Worm (Caenorhabditis elegans): ENCODE results near the gene T28F3.5.

T28F3.5 gene

DNA sequence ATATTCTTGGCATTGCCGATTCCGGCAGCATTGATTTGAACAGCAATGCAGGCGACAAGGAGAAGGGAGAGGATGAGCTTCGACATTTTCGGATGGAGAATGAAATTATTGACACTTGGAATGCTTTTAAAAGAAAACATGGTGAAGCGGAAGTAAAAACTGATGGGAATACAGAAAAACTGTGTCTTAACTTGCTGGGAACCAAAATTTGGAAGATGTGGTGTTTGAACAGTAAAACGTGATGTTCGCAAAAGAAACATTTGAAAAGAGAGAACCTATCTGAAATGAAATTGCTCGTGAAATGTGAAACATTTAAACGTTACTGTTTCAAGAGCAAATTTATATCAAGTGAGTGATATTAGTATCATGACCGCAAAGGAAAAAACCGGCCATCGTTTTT lies 29.9 kb upstream of the T28F3.5 start, which contains the start of gene F26D10.13:
Gene F26D10.13 (minus strand): TSS at position 101 of the 400 bp plus-strand sequence.
- no peak for TF ChIP-seq F37B4.10 (GFP tag; IDR thresholded peaks at IDR 0.05)
- TF ChIP-seq C17E4.6 (GFP tag; IDR thresholded peaks at IDR 0.05) = no peak
- TF ChIP-seq snpc-1.3 (tag; optimal IDR thresholded peaks at IDR 0.05; ENCODE audit: insufficient read depth) = no peak
- no peak for TF ChIP-seq lin-40 (tag; optimal IDR thresholded peaks at IDR 0.05)
- TF ChIP-seq hmg-20 (GFP tag; IDR thresholded peaks at IDR 0.05) = no peak
- TF ChIP-seq snpc-4 (GFP tag; optimal IDR thresholded peaks at IDR 0.05) = no peak
- no peak for TF ChIP-seq snpc-4 (tag; optimal IDR thresholded peaks at IDR 0.05)

DNA sequence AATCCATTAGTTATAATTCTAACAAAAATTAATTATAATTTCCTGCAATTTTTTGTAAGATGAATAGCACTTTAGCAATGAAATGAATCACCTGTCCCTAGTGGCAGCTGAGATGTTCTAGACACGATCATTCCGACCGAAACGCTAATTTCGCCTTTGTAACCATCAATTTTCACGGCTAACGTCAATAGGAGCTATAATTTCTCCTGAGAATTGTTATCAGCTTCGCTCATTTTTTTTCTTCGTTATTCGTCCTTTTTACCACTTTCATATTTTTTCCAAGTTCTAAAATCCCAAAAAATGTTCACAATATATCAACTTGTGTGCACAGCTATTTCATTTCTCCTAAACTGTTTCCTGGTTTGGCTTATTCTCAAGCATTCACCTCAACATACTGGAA lies 29.3 kb upstream of the T28F3.5 start, which contains the start of gene str-187:
Gene str-187 (plus strand): TSS at position 301 of the 400 bp plus-strand sequence.
- TF ChIP-seq nfya-2 (GFP tag; IDR thresholded peaks at IDR 0.05) (no peak), F55B11.4 (tag; optimal IDR thresholded peaks at IDR 0.05; ENCODE audit: borderline replicate concordance, insufficient read depth) (no peak)

DNA sequence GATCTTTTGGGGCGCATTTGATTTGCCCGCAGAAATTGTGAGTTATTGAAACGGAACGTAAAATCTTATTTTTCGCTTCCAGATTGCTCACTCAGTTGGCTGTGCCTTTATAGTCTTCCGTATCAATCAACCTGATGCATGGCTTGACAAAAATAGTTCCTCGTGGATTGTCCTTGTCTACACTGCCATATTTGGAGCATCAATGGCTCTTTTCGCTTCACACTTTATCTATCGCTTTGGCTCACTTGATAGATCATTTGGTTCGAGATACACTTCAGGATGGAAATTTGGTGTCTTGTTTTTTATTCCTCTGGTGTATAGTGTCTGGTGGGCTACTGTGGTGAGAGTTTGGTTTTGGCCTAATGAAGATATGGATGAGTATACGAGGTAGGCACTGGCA lies 28.9 kb upstream of the T28F3.5 start:
- TF ChIP-seq F57C9.4 (tag; optimal IDR thresholded peaks at IDR 0.05) (no peak), nhr-90 (tag; optimal IDR thresholded peaks at IDR 0.05) (no peak), ceh-58 (GFP tag; IDR thresholded peaks at IDR 0.05) (no peak), egl-18 (GFP tag; IDR thresholded peaks at IDR 0.05) (no peak), ceh-40 (GFP tag; IDR thresholded peaks at IDR 0.05) (no peak)

DNA sequence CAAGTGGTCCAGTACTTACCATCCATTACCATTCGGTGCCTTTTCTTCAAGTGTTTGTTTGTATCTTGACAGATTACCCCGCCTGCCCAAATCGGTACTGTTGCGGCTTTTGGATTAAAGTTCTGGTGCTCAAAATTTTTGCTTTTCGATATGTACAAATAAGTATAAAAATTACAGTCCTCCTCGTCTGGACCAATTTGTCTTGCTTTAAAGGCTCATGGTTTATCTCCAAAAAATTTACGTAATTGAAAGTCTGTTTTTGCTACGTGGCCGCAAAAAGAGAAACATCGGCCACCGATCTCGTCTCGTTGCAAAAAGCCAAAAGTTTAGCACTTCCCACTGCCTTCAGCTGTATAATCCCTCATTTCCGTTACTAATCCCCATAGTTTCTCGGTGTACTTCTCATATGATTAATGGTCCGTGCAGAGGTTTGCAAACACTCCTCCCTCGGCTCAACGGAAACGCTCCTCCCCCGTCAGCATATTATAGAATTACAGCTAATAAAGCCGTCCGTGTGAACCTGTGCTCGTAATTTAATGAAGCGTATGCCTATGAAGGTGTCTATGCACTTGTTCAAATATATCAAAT lies 27.2 kb upstream of the T28F3.5 start:
- TF ChIP-seq tbx-9 (tag; optimal IDR thresholded peaks at IDR 0.05; ENCODE audit: borderline replicate concordance) (no peak), bed-1 (GFP tag; IDR thresholded peaks at IDR 0.05) (no peak), attf-6 (GFP tag; IDR thresholded peaks at IDR 0.05) (no peak), snpc-3.4 (tag; optimal IDR thresholded peaks at IDR 0.05) (no peak), Y79H2A.3 (GFP tag; conservative IDR thresholded peaks at IDR 0.05) (no peak), ztf-22 (GFP tag; optimal IDR thresholded peaks at IDR 0.05) (no peak), nhr-179 (tag; optimal IDR thresholded peaks at IDR 0.05) (no peak), zfh-2 (GFP tag; conservative IDR thresholded peaks at IDR 0.05) (no peak), ceh-27 (GFP tag; optimal IDR thresholded peaks at IDR 0.05) (no peak), gei-17 (GFP tag; optimal IDR thresholded peaks at IDR 0.05) (no peak), lin-40 (tag; optimal IDR thresholded peaks at IDR 0.05) (no peak), aptf-3 (GFP tag; IDR thresholded peaks at IDR 0.05) (no peak), lsy-27 (tag; optimal IDR thresholded peaks at IDR 0.05; ENCODE audit: borderline replicate concordance, insufficient read depth) (no peak), cebp-2 (GFP tag; IDR thresholded peaks at IDR 0.05) (no peak), C17E4.6 (GFP tag; IDR thresholded peaks at IDR 0.05) (no peak)

DNA sequence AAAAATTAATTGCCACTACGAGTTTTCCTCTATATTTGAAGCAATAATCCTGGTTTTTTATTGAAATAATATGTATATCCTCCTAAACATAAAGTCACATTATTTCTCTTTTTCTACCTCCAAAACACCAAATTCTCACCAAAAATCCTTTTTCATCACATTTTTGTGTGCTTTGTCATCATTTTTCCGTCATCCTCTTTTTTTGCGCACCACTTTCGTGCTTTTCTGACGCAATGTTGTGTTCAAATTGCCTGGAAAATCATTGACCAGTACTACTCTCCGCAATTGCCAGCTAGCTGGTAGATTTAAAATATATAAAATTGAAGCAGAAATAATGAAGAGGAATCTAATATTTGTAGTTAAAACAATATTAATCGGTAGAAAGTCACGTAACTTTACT lies 26.5 kb upstream of the T28F3.5 start:
- TF ChIP-seq ceh-40 (GFP tag; IDR thresholded peaks at IDR 0.05) (no peak), bed-1 (GFP tag; IDR thresholded peaks at IDR 0.05) (no peak), cebp-2 (GFP tag; IDR thresholded peaks at IDR 0.05) (no peak)

DNA sequence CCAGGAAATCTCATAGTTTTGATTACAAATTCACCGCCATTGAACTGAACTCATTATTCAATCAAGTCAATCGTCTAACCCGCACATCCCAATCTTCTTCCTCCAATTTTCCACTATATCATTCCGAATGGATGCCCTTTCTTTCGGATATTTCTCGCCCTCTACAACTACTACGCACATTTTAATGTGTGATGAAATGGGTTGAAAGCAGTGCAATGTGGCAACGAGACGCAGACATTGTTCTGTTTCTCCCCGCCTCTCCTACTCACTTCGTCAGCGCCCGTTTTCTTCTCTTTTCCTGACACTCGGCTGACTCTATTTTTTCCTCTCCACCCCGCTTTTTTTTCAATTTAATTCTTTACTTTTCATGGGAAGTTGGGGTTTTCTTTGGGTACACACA lies 26.0 kb upstream of the T28F3.5 start:
- TF ChIP-seq hmg-1.2 (GFP tag; IDR thresholded peaks at IDR 0.05) (peak; percentile 68; the same call in 1 of the 2 replicates), ZK185.1 (tag; optimal IDR thresholded peaks at IDR 0.05; ENCODE audit: poor library complexity, severe bottlenecking) (peak; percentile 2), cebp-1 (GFP tag; IDR thresholded peaks at IDR 0.05) (peak; percentile 46; the same call in 1 of the 2 replicates), cebp-1 (tag; optimal IDR thresholded peaks at IDR 0.05) (peak; percentile 86), nhr-80 (tag; optimal IDR thresholded peaks at IDR 0.05) (peak; percentile 30), Y67H2A.10 (GFP tag; conservative IDR thresholded peaks at IDR 0.05) (no peak), mcd-1 (GFP tag; IDR thresholded peaks at IDR 0.05) (peak; percentile 33; the same call in 1 of the 2 replicates), Y53G8AR.9 (GFP tag; conservative IDR thresholded peaks at IDR 0.05) (no peak), ama-1 (optimal IDR thresholded peaks at IDR 0.05) (peak; percentile 33), ama-1 (GFP tag; optimal IDR thresholded peaks at IDR 0.05) (no peak), nfyb-1 (GFP tag; IDR thresholded peaks at IDR 0.05) (peak; percentile 51; the same call in 1 of the 2 replicates), snpc-4 (GFP tag; optimal IDR thresholded peaks at IDR 0.05) (no peak), snpc-4 (tag; optimal IDR thresholded peaks at IDR 0.05) (peak in 1 of 4 experiments; percentile 37), dox-1 (GFP tag; IDR thresholded peaks at IDR 0.05) (no peak), egrh-3 (GFP tag; IDR thresholded peaks at IDR 0.05) (no peak)

All from whole organism, young adult.